Worm (Caenorhabditis elegans): ENCODE measurements around the gene nlp-30.

- no peak for TF ChIP-seq snpc-4 (GFP tag; optimal IDR thresholded peaks at IDR 0.05)
- TF ChIP-seq snpc-4 (tag; optimal IDR thresholded peaks at IDR 0.05), result no peak
- no peak for TF ChIP-seq ceh-40 (GFP tag; IDR thresholded peaks at IDR 0.05)
- no peak for TF ChIP-seq madf-8 (GFP tag; conservative IDR thresholded peaks at IDR 0.05)
- no peak for TF ChIP-seq ztf-25 (GFP tag; IDR thresholded peaks at IDR 0.05)
- no peak for TF ChIP-seq cebp-2 (GFP tag; IDR thresholded peaks at IDR 0.05)
- TF ChIP-seq unc-62 (GFP tag; optimal IDR thresholded peaks at IDR 0.05), result no peak
- TF ChIP-seq B0019.2 (GFP tag; conservative IDR thresholded peaks at IDR 0.05), result no peak
- TF ChIP-seq nhr-80 (tag; optimal IDR thresholded peaks at IDR 0.05), result no peak
- no peak for TF ChIP-seq dpl-1 (GFP tag; optimal IDR thresholded peaks at IDR 0.05)
Observed at ce11 chrV:3981680-3982079, at the start of gene nlp-30.

All from whole organism, young adult.